Fruit fly (Drosophila melanogaster) whole organism, embryonic: Measurements from ENCODE around the gene alpha-PheRS.

Experiments used
- Atf-2 ChIP-seq: fragments of 200-800 bp; sonication (Bioruptor generic); optimal IDR thresholded peaks from 2 replicates; lab custom pipeline; 2016; ENCODE audit warnings: missing biosample characterization, missing genetic modification characterization
- CG10274 ChIP-seq: fragments of 200-800 bp; sonication (Bioruptor generic); optimal IDR thresholded peaks from 3 replicates; lab custom pipeline; 2017; ENCODE audit warnings: missing biosample characterization, mild to moderate bottlenecking, missing genetic modification characterization
- CG1233 ChIP-seq: fragments of 200-800 bp; sonication (Bioruptor generic); optimal IDR thresholded peaks from 4 replicates; lab custom pipeline; 2018; ENCODE audit warnings: missing biosample characterization, mild to moderate bottlenecking, missing genetic modification characterization
- CG14441 ChIP-seq: fragments of 200-800 bp; sonication (Bioruptor generic); IDR thresholded peaks from 2 replicates; pipeline ENCODE4 v1.3.6; 2022; ENCODE audit warnings: missing biosample characterization, missing genetic modification characterization
- CG14860 ChIP-seq: fragments of 200-800 bp; sonication (Bioruptor generic); IDR thresholded peaks from 3 replicates; pipeline ENCODE4 v1.3.6; 2022; ENCODE audit warnings: missing biosample characterization, missing genetic modification characterization; ENCODE audit not compliant: partially characterized antibody
- CG1602 ChIP-seq: fragments of 200-800 bp; sonication (Bioruptor generic); optimal IDR thresholded peaks from 3 replicates; lab custom pipeline; 2016; ENCODE audit warnings: missing biosample characterization, missing genetic modification characterization
- CG17385 ChIP-seq: fragments of 200-800 bp; sonication (Bioruptor generic); optimal IDR thresholded peaks from 3 replicates; lab custom pipeline; 2018; ENCODE audit warnings: missing biosample characterization, mild to moderate bottlenecking, missing genetic modification characterization
- CG18262 ChIP-seq: fragments of 200-800 bp; optimal IDR thresholded peaks from 3 replicates; lab custom pipeline; 2019; ENCODE audit warnings: missing biosample characterization, mild to moderate bottlenecking, missing genetic modification characterization, moderate library complexity
- CG2120 ChIP-seq: fragments of 200-800 bp; sonication (Bioruptor generic); optimal IDR thresholded peaks from 3 replicates; lab custom pipeline; 2016; ENCODE audit warnings: missing biosample characterization, missing genetic modification characterization
- CG31388 ChIP-seq: fragments of 200-800 bp; sonication (Bioruptor generic); optimal IDR thresholded peaks from 2 replicates; lab custom pipeline; 2016; ENCODE audit warnings: missing biosample characterization, missing genetic modification characterization
- CG32532 ChIP-seq: fragments of 200-800 bp; sonication (Bioruptor generic); IDR thresholded peaks from 2 replicates; pipeline ENCODE4 v1.3.6; 2022; ENCODE audit warnings: missing biosample characterization, missing genetic modification characterization
- CG34376 ChIP-seq: fragments of 200-800 bp; sonication (Bioruptor generic); optimal IDR thresholded peaks from 2 replicates; lab custom pipeline; 2018; ENCODE audit warnings: missing biosample characterization, mild to moderate bottlenecking, missing genetic modification characterization
- CG4820 ChIP-seq: fragments of 200-800 bp; sonication (Bioruptor generic); optimal IDR thresholded peaks from 3 replicates; lab custom pipeline; 2016; ENCODE audit warnings: missing biosample characterization, missing genetic modification characterization
- CG6272 ChIP-seq: fragments of 200-800 bp; sonication (Bioruptor generic); IDR thresholded peaks from 2 replicates; pipeline ENCODE4 v1.3.6; 2022; ENCODE audit warnings: missing biosample characterization, missing genetic modification characterization
- CG7963 ChIP-seq: fragments of 200-800 bp; sonication (Bioruptor generic); IDR thresholded peaks from 3 replicates; pipeline ENCODE4 v1.3.6; 2022; ENCODE audit warnings: missing biosample characterization, missing genetic modification characterization; ENCODE audit not compliant: partially characterized antibody
- CG9817 ChIP-seq: fragments of 200-800 bp; sonication (Bioruptor generic); optimal IDR thresholded peaks from 2 replicates; lab custom pipeline; 2018; ENCODE audit warnings: missing biosample characterization, mild to moderate bottlenecking, missing genetic modification characterization, moderate library complexity
- CTCF ChIP-seq: fragments of 200-800 bp; sonication (Bioruptor generic); optimal IDR thresholded peaks from 2 replicates; lab custom pipeline; 2017; ENCODE audit warnings: missing biosample characterization, mild to moderate bottlenecking, missing genetic modification characterization, moderate library complexity
- D19B ChIP-seq: fragments of 200-800 bp; sonication (Bioruptor generic); optimal IDR thresholded peaks from 2 replicates; lab custom pipeline; 2017; ENCODE audit warnings: missing biosample characterization, mild to moderate bottlenecking, missing genetic modification characterization
- Dek ChIP-seq: fragments of 200-800 bp; sonication (Bioruptor generic); optimal IDR thresholded peaks from 3 replicates; lab custom pipeline; 2019; ENCODE audit warnings: missing biosample characterization, mild to moderate bottlenecking, missing genetic modification characterization, moderate library complexity
- Doc2 ChIP-seq: fragments of 200-800 bp; sonication (Bioruptor generic); IDR thresholded peaks from 2 replicates; pipeline ENCODE4 v1.3.6; 2022; ENCODE audit warnings: missing biosample characterization, missing genetic modification characterization
- Dp ChIP-seq: fragments of 200-800 bp; sonication (Bioruptor generic); optimal IDR thresholded peaks from 2 replicates; lab custom pipeline; 2018; ENCODE audit warnings: missing biosample characterization, mild to moderate bottlenecking, missing genetic modification characterization, moderate library complexity
- Fer1 ChIP-seq: fragments of 200-800 bp; sonication (Bioruptor generic); optimal IDR thresholded peaks from 2 replicates; lab custom pipeline; 2017; ENCODE audit warnings: missing biosample characterization, mild to moderate bottlenecking, missing genetic modification characterization
- Fer2 ChIP-seq: fragments of 200-800 bp; sonication (Bioruptor generic); optimal IDR thresholded peaks from 2 replicates; lab custom pipeline; 2018; ENCODE audit warnings: missing biosample characterization, mild to moderate bottlenecking, missing genetic modification characterization, moderate library complexity
- Hmr ChIP-seq: fragments of 200-800 bp; sonication (Bioruptor generic); optimal IDR thresholded peaks from 3 replicates; lab custom pipeline; 2017; ENCODE audit warnings: mild to moderate bottlenecking, missing biosample characterization, missing genetic modification reagents, missing genetic modification characterization
- Mes4 ChIP-seq: fragments of 200-800 bp; sonication (Bioruptor generic); optimal IDR thresholded peaks from 2 replicates; lab custom pipeline; 2016; ENCODE audit warnings: missing biosample characterization, missing genetic modification characterization
- NK7.1 ChIP-seq: fragments of 200-800 bp; sonication (Bioruptor generic); optimal IDR thresholded peaks from 3 replicates; lab custom pipeline; 2016; ENCODE audit warnings: missing biosample characterization, missing genetic modification characterization
- Sry-δ ChIP-seq: fragments of 200-800 bp; sonication (Bioruptor generic); optimal IDR thresholded peaks from 2 replicates; lab custom pipeline; 2016; ENCODE audit warnings: missing biosample characterization, missing genetic modification characterization
- YL-1 ChIP-seq: fragments of 200-800 bp; sonication (Bioruptor generic); optimal IDR thresholded peaks from 3 replicates; lab custom pipeline; 2017; ENCODE audit warnings: missing biosample characterization, mild to moderate bottlenecking, missing genetic modification characterization
- bbx ChIP-seq: fragments of 200-800 bp; sonication (Bioruptor generic); IDR thresholded peaks from 2 replicates; pipeline ENCODE4 v1.3.6; 2022; ENCODE audit warnings: missing biosample characterization, missing genetic modification characterization; ENCODE audit not compliant: partially characterized antibody
- bsh ChIP-seq, 2 experiments: fragments of 200-800 bp; sonication (Bioruptor generic); optimal IDR thresholded peaks; 2 replicates each; lab custom pipeline; 2017 to 2018; ENCODE audit warnings: mild to moderate bottlenecking in 2 of 2, missing biosample characterization in 2 of 2, missing genetic modification characterization in 2 of 2, moderate library complexity in 1 of 2
- btn ChIP-seq: fragments of 200-800 bp; sonication (Bioruptor generic); optimal IDR thresholded peaks from 2 replicates; lab custom pipeline; 2016; ENCODE audit warnings: missing biosample characterization, missing genetic modification characterization
- chinmo ChIP-seq: fragments of 200-800 bp; sonication (Bioruptor generic); IDR thresholded peaks from 4 replicates; pipeline ENCODE4 v1.3.6; 2022; ENCODE audit warnings: missing biosample characterization, missing genetic modification characterization; ENCODE audit not compliant: partially characterized antibody
- corto ChIP-seq: fragments of 200-800 bp; sonication (Bioruptor generic); optimal IDR thresholded peaks from 2 replicates; lab custom pipeline; 2016; ENCODE audit warnings: missing biosample characterization, mild to moderate bottlenecking, missing genetic modification characterization, moderate library complexity
- crp ChIP-seq, 2 experiments: fragments of 200-800 bp; sonication (Bioruptor generic); optimal IDR thresholded peaks; 2 replicates in 1 of 2; 3 replicates in 1 of 2; lab custom pipeline; 2017; ENCODE audit warnings: missing biosample characterization in 2 of 2, missing genetic modification characterization in 2 of 2, mild to moderate bottlenecking in 1 of 2, moderate library complexity in 1 of 2
- dmrt11E ChIP-seq: fragments of 200-800 bp; sonication (Bioruptor generic); optimal IDR thresholded peaks from 3 replicates; lab custom pipeline; 2018; ENCODE audit warnings: missing biosample characterization, mild to moderate bottlenecking, missing genetic modification characterization, moderate library complexity
- gce ChIP-seq: fragments of 200-800 bp; sonication (Bioruptor generic); IDR thresholded peaks from 3 replicates; pipeline ENCODE4 v1.3.6; 2022; ENCODE audit warnings: missing biosample characterization, missing genetic modification characterization
- gcm ChIP-seq: fragments of 200-800 bp; sonication (Bioruptor generic); optimal IDR thresholded peaks from 2 replicates; lab custom pipeline; 2019; ENCODE audit warnings: missing biosample characterization, mild to moderate bottlenecking, missing genetic modification characterization, moderate library complexity
- gro ChIP-seq: fragments of 200-800 bp; sonication (Bioruptor generic); optimal IDR thresholded peaks from 2 replicates; lab custom pipeline; 2016; ENCODE audit warnings: missing biosample characterization, missing genetic modification characterization
- gsb ChIP-seq: fragments of 200-800 bp; sonication (Bioruptor generic); IDR thresholded peaks from 2 replicates; pipeline ENCODE4 v1.3.6; 2022; ENCODE audit warnings: missing biosample characterization, missing genetic modification characterization
- hb ChIP-seq: fragments of 200-800 bp; sonication (Bioruptor generic); IDR thresholded peaks from 3 replicates; pipeline ENCODE4 v1.3.6; 2022; ENCODE audit warnings: missing biosample characterization, missing genetic modification characterization; ENCODE audit not compliant: partially characterized antibody
- hth ChIP-seq: fragments of >200 bp; optimal IDR thresholded peaks from 2 replicates; lab custom pipeline; 2017; ENCODE audit warnings: inconsistent platforms
- jigr1 ChIP-seq: fragments of 200-800 bp; sonication (Bioruptor generic); IDR thresholded peaks from 3 replicates; pipeline ENCODE4 v1.3.6; 2022; ENCODE audit warnings: missing biosample characterization, missing genetic modification characterization
- luna ChIP-seq: fragments of 200-800 bp; sonication (Bioruptor generic); optimal IDR thresholded peaks from 2 replicates; lab custom pipeline; 2016; ENCODE audit warnings: missing biosample characterization, missing genetic modification characterization
- maf-S ChIP-seq: fragments of 200-800 bp; sonication (Bioruptor generic); optimal IDR thresholded peaks from 2 replicates; lab custom pipeline; 2016; ENCODE audit warnings: missing biosample characterization, missing genetic modification characterization
- pum ChIP-seq: fragments of 200-800 bp; sonication (Bioruptor generic); optimal IDR thresholded peaks from 2 replicates; lab custom pipeline; 2016; ENCODE audit warnings: missing biosample characterization, missing genetic modification characterization
- sqz ChIP-seq: fragments of 200-800 bp; sonication (Bioruptor generic); optimal IDR thresholded peaks from 3 replicates; lab custom pipeline; 2018; ENCODE audit warnings: missing biosample characterization, mild to moderate bottlenecking, missing genetic modification characterization
- tap ChIP-seq: fragments of 200-800 bp; optimal IDR thresholded peaks from 3 replicates; lab custom pipeline; 2019; ENCODE audit warnings: missing biosample characterization, mild to moderate bottlenecking, missing genetic modification characterization, moderate library complexity
- trem ChIP-seq: fragments of 200-800 bp; optimal IDR thresholded peaks from 3 replicates; lab custom pipeline; 2019; ENCODE audit warnings: missing biosample characterization, mild to moderate bottlenecking, missing genetic modification characterization, moderate library complexity
- unpg ChIP-seq: fragments of 200-800 bp; sonication (Bioruptor generic); optimal IDR thresholded peaks from 3 replicates; lab custom pipeline; 2018; ENCODE audit warnings: missing biosample characterization, mild to moderate bottlenecking, missing genetic modification characterization, moderate library complexity

The alpha-PheRS gene

DNA sequence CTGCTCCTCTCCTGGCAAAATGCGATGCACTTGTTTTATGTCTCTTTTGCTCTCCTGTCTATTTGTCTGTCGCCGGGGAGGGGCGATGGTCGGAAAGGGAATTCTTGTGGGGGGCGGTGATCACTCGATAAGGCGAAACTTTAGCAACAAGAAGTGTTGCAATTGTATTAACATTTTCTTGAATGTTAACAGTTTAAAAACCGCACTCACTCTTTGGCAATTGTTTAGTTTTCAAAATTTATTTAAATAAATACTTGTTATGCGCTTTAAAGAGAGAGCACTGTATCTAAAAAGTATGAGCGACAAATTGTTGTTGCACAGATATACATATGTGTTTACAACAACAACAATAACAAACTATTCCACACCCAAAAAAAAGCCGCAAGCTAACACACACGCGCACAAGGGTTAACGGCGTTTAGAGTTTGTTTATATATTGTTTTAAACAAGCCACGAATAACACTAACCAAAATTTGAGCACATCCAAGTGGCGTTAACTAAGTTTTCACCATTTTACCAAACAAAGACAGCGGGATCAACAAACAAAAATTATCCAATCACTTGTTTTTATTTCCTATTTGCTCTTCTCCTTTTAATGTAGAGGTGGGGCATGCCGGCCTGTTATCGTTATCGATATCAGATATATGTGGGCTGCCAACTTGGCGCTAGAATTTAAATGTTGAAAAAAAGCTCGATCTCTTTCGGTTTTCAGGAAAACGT lies 43.8 kb downstream of the alpha-PheRS start, which contains the start of gene CG2258 (continued):
- TF ChIP-seq dmrt11E (tag; lab: Kevin White, UChicago) (peak; percentile 50), btn (GFP tag; lab: Kevin White, UChicago) (peak; percentile 69), tap (tag; lab: Kevin White, UChicago) (peak; percentile 91), CG7963 (GFP tag; lab: Robert Waterston, UW) (no peak), luna (no peak), Atf-2 (peak; percentile 45), YL-1 (GFP tag; lab: Kevin White, UChicago) (peak; percentile 27), chinmo (GFP tag; lab: Robert Waterston, UW) (0 out of 4 replicates have a peak, but pooled peaks have one; percentile 29), jigr1 (GFP tag; lab: Robert Waterston, UW) (peak; percentile 82), CG14441 (GFP tag; lab: Robert Waterston, UW) (peak; percentile 88), trem (tag; lab: Kevin White, UChicago) (peak; percentile 96), hth (lab: Kevin White, UChicago) (no peak), CG1233 (peak; percentile 82), CG18262 (tag; lab: Kevin White, UChicago) (peak; percentile 86), gce (GFP tag; lab: Robert Waterston, UW) (peak; percentile 79), unpg (GFP tag; lab: Kevin White, UChicago) (peak; percentile 92), Dek (tag; lab: Kevin White, UChicago) (peak; percentile 77), hb (GFP tag; lab: Robert Waterston, UW) (no peak), CG32532 (GFP tag; lab: Robert Waterston, UW) (peak; percentile 84), Mes4 (GFP tag; lab: Kevin White, UChicago) (no peak), Hmr (peak; percentile 85), CG6272 (peak; percentile 67), bsh (GFP tag; optimal IDR thresholded peaks at IDR 0.05; lab: Kevin White, UChicago) (peak; percentile 87 to 94), CG14860 (no peak), Dp (peak; percentile 82), pum (no peak), CG4820 (GFP tag; lab: Kevin White, UChicago) (peak; percentile 82), CG31388 (GFP tag; lab: Kevin White, UChicago) (peak; percentile 68), CG10274 (peak; percentile 58), Doc2 (GFP tag; lab: Robert Waterston, UW) (no peak), bbx (GFP tag; lab: Robert Waterston, UW) (peak; percentile 20; the same call in 1 of the 2 replicates), Fer1 (GFP tag; lab: Kevin White, UChicago) (peak; percentile 83), CTCF (GFP tag; lab: Kevin White, UChicago) (peak; percentile 7), CG9817 (peak; percentile 89), gcm (GFP tag; lab: Kevin White, UChicago) (peak; percentile 70), D19B (peak; percentile 52), gro (no peak), corto (GFP tag; lab: Kevin White, UChicago) (no peak), maf-S (GFP tag; lab: Kevin White, UChicago) (peak; percentile 70), CG1602 (GFP tag; lab: Kevin White, UChicago) (peak; percentile 74), crp (GFP tag; optimal IDR thresholded peaks at IDR 0.05; lab: Kevin White, UChicago) (peak in 1 of 2 experiments; percentile 12), Sry-δ (peak; percentile 82), CG17385 (GFP tag; lab: Kevin White, UChicago) (peak; percentile 87), CG34376 (GFP tag; lab: Kevin White, UChicago) (peak; percentile 40), gsb (peak; percentile 74), Fer2 (tag; lab: Kevin White, UChicago) (peak; percentile 76), NK7.1 (GFP tag; lab: Kevin White, UChicago) (peak; percentile 51), sqz (GFP tag; lab: Kevin White, UChicago) (peak; percentile 82), CG2120 (GFP tag; lab: Kevin White, UChicago) (peak; percentile 87)
